Worm (Caenorhabditis elegans) whole organism, L2 larva: ENCODE data around the gene vep-2.

ENCODE experiments used
- C34F6.9 ChIP-seq: fragments of 150-350 bp; optimal IDR thresholded peaks from 2 replicates; lab custom pipeline; 2014; ENCODE audit warnings: missing biosample characterization, missing genetic modification characterization
- F13H6.1 ChIP-seq: sonication (generic microtip); optimal IDR thresholded peaks from 2 replicates; lab custom pipeline; 2016; ENCODE audit warnings: missing genetic modification characterization, missing compliant biosample characterization
- R02D3.7 ChIP-seq: fragments of 150-350 bp; optimal IDR thresholded peaks from 2 replicates; lab custom pipeline; 2014; ENCODE audit warnings: missing biosample characterization, missing genetic modification characterization
- Y55F3AM.14 ChIP-seq: fragments of 200-800 bp; sonication (Bioruptor generic); optimal IDR thresholded peaks from 2 replicates; lab custom pipeline; 2018; ENCODE audit warnings: mild to moderate bottlenecking, missing genetic modification characterization, missing compliant biosample characterization
- ZK546.5 ChIP-seq: sonication (generic microtip); optimal IDR thresholded peaks from 2 replicates; lab custom pipeline; 2017; ENCODE audit warnings: missing biosample characterization, missing genetic modification characterization
- aly-2 ChIP-seq: fragments of 150-350 bp; optimal IDR thresholded peaks from 2 replicates; lab custom pipeline; 2014; ENCODE audit warnings: missing biosample characterization, missing genetic modification characterization
- blmp-1 ChIP-seq: sonication (generic microtip); optimal IDR thresholded peaks from 2 replicates; lab custom pipeline; 2017; ENCODE audit warnings: missing genetic modification characterization, mild to moderate bottlenecking, missing compliant biosample characterization, antibody characterized with exemption, moderate library complexity; ENCODE audit not compliant: insufficient read depth
- ceh-82 ChIP-seq: fragments of 150-350 bp; optimal IDR thresholded peaks from 2 replicates; lab custom pipeline; 2014; ENCODE audit warnings: missing biosample characterization, missing genetic modification characterization
- dmd-4 ChIP-seq: sonication (generic microtip); optimal IDR thresholded peaks from 2 replicates; lab custom pipeline; 2017; ENCODE audit warnings: missing biosample characterization, missing genetic modification characterization
- egl-27 ChIP-seq: sonication (generic microtip); optimal IDR thresholded peaks from 3 replicates; lab custom pipeline; 2017; ENCODE audit warnings: missing biosample characterization, missing genetic modification reagents, missing genetic modification characterization
- elt-1 ChIP-seq: fragments of 150-350 bp; optimal IDR thresholded peaks from 2 replicates; lab custom pipeline; 2014; ENCODE audit warnings: missing biosample characterization, missing genetic modification characterization
- elt-3 ChIP-seq: sonication (generic microtip); optimal IDR thresholded peaks from 2 replicates; lab custom pipeline; 2017; ENCODE audit warnings: missing biosample characterization, missing genetic modification characterization
- fos-1 ChIP-seq: fragments of 150-350 bp; optimal IDR thresholded peaks from 2 replicates; lab custom pipeline; 2014; ENCODE audit warnings: missing biosample characterization, missing genetic modification characterization
- gmeb-1 ChIP-seq: fragments of 150-350 bp; optimal IDR thresholded peaks from 2 replicates; lab custom pipeline; 2014; ENCODE audit warnings: missing biosample characterization, missing genetic modification characterization
- lin-11 ChIP-seq: fragments of 150-350 bp; sonication (generic microtip); optimal IDR thresholded peaks from 2 replicates; lab custom pipeline; 2014; ENCODE audit warnings: missing biosample characterization, missing genetic modification characterization, inconsistent platforms, mixed read lengths
- lin-13 ChIP-seq: fragments of 150-350 bp; optimal IDR thresholded peaks from 2 replicates; lab custom pipeline; 2014; ENCODE audit warnings: missing biosample characterization, missing genetic modification reagents, missing genetic modification characterization
- lsy-2 ChIP-seq, 2 experiments: fragments of 150-350 bp in 1 of 2; sonication (generic microtip) in 1 of 2; optimal IDR thresholded peaks; 2 replicates each; lab custom pipeline; 2014 to 2017; ENCODE audit warnings: missing biosample characterization in 2 of 2, missing genetic modification characterization in 2 of 2
- mab-5 ChIP-seq: fragments of 150-350 bp; optimal IDR thresholded peaks from 2 replicates; lab custom pipeline; 2014; ENCODE audit warnings: missing biosample characterization, missing genetic modification characterization
- mbf-1 ChIP-seq: sonication (generic microtip); optimal IDR thresholded peaks from 2 replicates; lab custom pipeline; 2017; ENCODE audit warnings: missing biosample characterization, missing genetic modification characterization
- mdl-1 ChIP-seq, 2 experiments: fragments of 150-350 bp in 1 of 2; sonication (generic microtip) in 1 of 2; optimal IDR thresholded peaks; 2 replicates each; lab custom pipeline; 2017; ENCODE audit warnings: missing biosample characterization in 2 of 2, missing genetic modification characterization in 2 of 2
- nhr-11 ChIP-seq: fragments of 150-350 bp; optimal IDR thresholded peaks from 2 replicates; lab custom pipeline; 2014; ENCODE audit warnings: missing biosample characterization, missing genetic modification characterization
- nhr-12 ChIP-seq: fragments of 150-350 bp; optimal IDR thresholded peaks from 2 replicates; lab custom pipeline; 2014; ENCODE audit warnings: missing biosample characterization, missing genetic modification characterization
- nhr-21 ChIP-seq: fragments of 150-350 bp; optimal IDR thresholded peaks from 2 replicates; lab custom pipeline; 2014; ENCODE audit warnings: missing biosample characterization, missing genetic modification characterization
- nhr-23 ChIP-seq: fragments of 150-350 bp; optimal IDR thresholded peaks from 2 replicates; lab custom pipeline; 2014; ENCODE audit warnings: missing biosample characterization, missing genetic modification reagents, missing genetic modification characterization
- nhr-237 ChIP-seq: fragments of 150-350 bp; optimal IDR thresholded peaks from 2 replicates; lab custom pipeline; 2014; ENCODE audit warnings: missing biosample characterization, missing genetic modification characterization
- nhr-6 ChIP-seq: fragments of 150-350 bp; optimal IDR thresholded peaks from 2 replicates; lab custom pipeline; 2014; ENCODE audit warnings: missing biosample characterization, missing genetic modification characterization
- nhr-77 ChIP-seq: fragments of 150-350 bp; optimal IDR thresholded peaks from 2 replicates; lab custom pipeline; 2014; ENCODE audit warnings: missing biosample characterization, missing genetic modification characterization
- sem-4 ChIP-seq: fragments of 150-350 bp; optimal IDR thresholded peaks from 2 replicates; lab custom pipeline; 2014; ENCODE audit warnings: missing biosample characterization, missing genetic modification reagents, missing genetic modification characterization
- skn-1 ChIP-seq: sonication (generic microtip); optimal IDR thresholded peaks from 2 replicates; lab custom pipeline; 2017; ENCODE audit warnings: missing biosample characterization, missing genetic modification characterization
- sma-3 ChIP-seq: sonication (generic microtip); optimal IDR thresholded peaks from 2 replicates; lab custom pipeline; 2016; ENCODE audit warnings: missing genetic modification reagents, missing genetic modification characterization, missing compliant biosample characterization
- snpc-4 ChIP-seq: fragments of 150-350 bp; optimal IDR thresholded peaks from 2 replicates; lab custom pipeline; 2014; ENCODE audit warnings: missing biosample characterization, missing genetic modification characterization
- unc-39 ChIP-seq: fragments of 150-350 bp; optimal IDR thresholded peaks from 2 replicates; lab custom pipeline; 2014; ENCODE audit warnings: missing biosample characterization, missing genetic modification characterization
- unc-55 ChIP-seq: fragments of 150-350 bp; sonication (generic microtip); optimal IDR thresholded peaks from 3 replicates; lab custom pipeline; 2014; ENCODE audit warnings: missing biosample characterization, missing genetic modification reagents, missing genetic modification characterization
- unc-62 ChIP-seq: fragments of 150-350 bp; optimal IDR thresholded peaks from 2 replicates; lab custom pipeline; 2014; ENCODE audit warnings: missing biosample characterization, missing genetic modification reagents, missing genetic modification characterization
- zag-1 ChIP-seq: fragments of 150-350 bp; optimal IDR thresholded peaks from 2 replicates; lab custom pipeline; 2014; ENCODE audit warnings: missing biosample characterization, missing genetic modification characterization
- ztf-1 ChIP-seq: fragments of 200-800 bp; sonication (Bioruptor generic); conservative IDR thresholded peaks from 2 replicates; pipeline ENCODE4 v1.3.6; 2022; ENCODE audit warnings: missing genetic modification characterization, missing compliant biosample characterization
- ztf-11 ChIP-seq: sonication (generic microtip); optimal IDR thresholded peaks from 2 replicates; lab custom pipeline; 2017; ENCODE audit warnings: missing biosample characterization, missing genetic modification characterization
- ztf-4 ChIP-seq: fragments of 150-350 bp; optimal IDR thresholded peaks from 2 replicates; lab custom pipeline; 2014; ENCODE audit warnings: missing biosample characterization, missing genetic modification characterization

Gene vep-2

DNA sequence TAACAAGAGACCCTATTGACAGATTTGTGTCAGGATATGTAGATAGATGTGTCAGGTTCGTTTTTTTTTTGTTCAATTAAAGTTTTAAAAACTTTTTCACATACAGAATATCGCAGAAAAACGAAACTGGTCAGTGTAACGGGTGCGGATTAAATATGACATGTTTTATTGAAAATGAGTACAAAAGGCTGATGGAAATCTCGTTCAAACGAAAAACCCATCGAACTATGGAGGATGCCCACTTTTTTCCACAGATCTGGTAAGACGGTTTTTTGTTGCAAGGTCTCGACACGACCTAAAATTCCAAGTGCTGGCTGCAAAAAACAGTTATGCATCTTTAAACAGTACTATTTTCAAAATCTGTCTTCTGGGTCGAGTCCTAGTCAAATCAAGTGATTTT is 2.0 kb downstream of the vep-2 start:
- TF ChIP-seq fos-1 (tag; lab: Kevin White, UChicago) (no peak), lin-13 (GFP tag; lab: Kevin White, UChicago) (no peak)

- TF ChIP-seq elt-1 (tag; lab: Kevin White, UChicago) (no peak), nhr-23 (no peak), nhr-11 (tag; lab: Kevin White, UChicago) (no peak), lin-13 (GFP tag; lab: Kevin White, UChicago) (no peak), lin-11 (tag; lab: Kevin White, UChicago) (no peak), ceh-82 (tag; lab: Kevin White, UChicago) (no peak), sem-4 (tag; lab: Kevin White, UChicago) (no peak), dmd-4 (tag; lab: Kevin White, UChicago) (no peak), F13H6.1 (no peak), elt-3 (tag; lab: Kevin White, UChicago) (no peak), sma-3 (GFP tag; lab: Kevin White, UChicago) (no peak), unc-55 (GFP tag; lab: Kevin White, UChicago) (no peak), mdl-1 (tag; optimal IDR thresholded peaks at IDR 0.05; lab: Kevin White, UChicago) (no peak), nhr-21 (tag; lab: Kevin White, UChicago) (no peak), aly-2 (tag; lab: Kevin White, UChicago) (no peak), nhr-12 (tag; lab: Kevin White, UChicago) (no peak), Y55F3AM.14 (GFP tag; lab: Kevin White, UChicago) (no peak), zag-1 (tag; lab: Kevin White, UChicago) (no peak), unc-39 (no peak), ZK546.5 (tag; lab: Kevin White, UChicago) (no peak)
Measured at ce11 chrX:3631550-3631949, 3.4 kb downstream of the vep-2 start.

ce11 chrX:3633654-3634053 is 5.5 kb downstream of the vep-2 start, which contains the start of gene gst-11:
gst-11 (minus strand) TSS chrX:3633754.
- no peak for TF ChIP-seq gmeb-1
- TF ChIP-seq unc-62 (GFP tag; lab: Kevin White, UChicago) = no peak
- no peak for TF ChIP-seq lsy-2 (tag; optimal IDR thresholded peaks at IDR 0.05; lab: Kevin White, UChicago)
- TF ChIP-seq nhr-11 (tag; lab: Kevin White, UChicago) = no peak
- TF ChIP-seq ztf-1 (GFP tag; lab: Robert Waterston, UW) = no peak
- TF ChIP-seq C34F6.9 (tag; lab: Kevin White, UChicago) = no peak
- TF ChIP-seq skn-1 (tag; lab: Kevin White, UChicago) = no peak
- TF ChIP-seq R02D3.7 (tag; lab: Kevin White, UChicago) = no peak
- no peak for TF ChIP-seq Y55F3AM.14 (GFP tag; lab: Kevin White, UChicago)
- TF ChIP-seq ztf-4 = no peak
- no peak for TF ChIP-seq blmp-1
- no peak for TF ChIP-seq zag-1 (tag; lab: Kevin White, UChicago)
- no peak for TF ChIP-seq lin-13 (GFP tag; lab: Kevin White, UChicago)
- TF ChIP-seq mdl-1 (tag; optimal IDR thresholded peaks at IDR 0.05; lab: Kevin White, UChicago) = no peak
- TF ChIP-seq mbf-1 (tag; lab: Kevin White, UChicago) = no peak

ce11 chrX:3634782-3635181 is 6.7 kb downstream of the vep-2 start:
- no peak for TF ChIP-seq sma-3 (GFP tag; lab: Kevin White, UChicago)
- no peak for TF ChIP-seq mab-5
- TF ChIP-seq nhr-237 (tag; lab: Kevin White, UChicago) = no peak
- no peak for TF ChIP-seq R02D3.7 (tag; lab: Kevin White, UChicago)
- TF ChIP-seq lin-11 (tag; lab: Kevin White, UChicago) = no peak
- TF ChIP-seq blmp-1 = no peak
- TF ChIP-seq snpc-4 = no peak
- no peak for TF ChIP-seq nhr-77 (tag; lab: Kevin White, UChicago)
- no peak for TF ChIP-seq mbf-1 (tag; lab: Kevin White, UChicago)
- no peak for TF ChIP-seq nhr-11 (tag; lab: Kevin White, UChicago)
- TF ChIP-seq elt-3 (tag; lab: Kevin White, UChicago) = no peak
- no peak for TF ChIP-seq egl-27 (tag; lab: Kevin White, UChicago)
- no peak for TF ChIP-seq nhr-12 (tag; lab: Kevin White, UChicago)
- no peak for TF ChIP-seq unc-39
- TF ChIP-seq ztf-11 (tag; lab: Kevin White, UChicago) = no peak
- no peak for TF ChIP-seq dmd-4 (tag; lab: Kevin White, UChicago)
- no peak for TF ChIP-seq unc-55 (GFP tag; lab: Kevin White, UChicago)
- no peak for TF ChIP-seq ztf-4
- no peak for TF ChIP-seq nhr-6
